Fruit fly (Drosophila melanogaster) whole organism, embryonic: ENCODE results near the gene Cdk1.

Experiments used
- Atf3 ChIP-seq: fragments of 200-800 bp; sonication (Bioruptor generic); optimal IDR thresholded peaks from 3 replicates; lab custom pipeline; 2016; ENCODE audit warnings: missing biosample characterization, missing genetic modification characterization
- Blimp-1 ChIP-seq: fragments of 200-800 bp; sonication (Bioruptor generic); optimal IDR thresholded peaks from 3 replicates; lab custom pipeline; 2018; ENCODE audit warnings: missing biosample characterization, missing genetic modification characterization, mild to moderate bottlenecking, moderate library complexity, missing genetic modification reagents
- CG10979 ChIP-seq: fragments of 200-800 bp; sonication (Bioruptor generic); optimal IDR thresholded peaks from 2 replicates; lab custom pipeline; 2018; ENCODE audit warnings: missing biosample characterization, mild to moderate bottlenecking, missing genetic modification characterization, moderate library complexity
- CG12391 ChIP-seq: fragments of 200-800 bp; sonication (Bioruptor generic); optimal IDR thresholded peaks from 3 replicates; lab custom pipeline; 2018; ENCODE audit warnings: missing biosample characterization, mild to moderate bottlenecking, missing genetic modification characterization, moderate library complexity
- CG12769 ChIP-seq: fragments of 200-800 bp; sonication (Bioruptor generic); optimal IDR thresholded peaks from 2 replicates; lab custom pipeline; 2019; ENCODE audit warnings: missing biosample characterization, mild to moderate bottlenecking, missing genetic modification characterization, moderate library complexity
- CG13894 ChIP-seq: fragments of 200-800 bp; sonication (Bioruptor generic); optimal IDR thresholded peaks from 3 replicates; lab custom pipeline; 2018; ENCODE audit warnings: missing biosample characterization, mild to moderate bottlenecking, missing genetic modification characterization, moderate library complexity
- CG14014 ChIP-seq: fragments of 200-800 bp; sonication (Bioruptor generic); IDR thresholded peaks from 2 replicates; pipeline ENCODE4 v1.3.6; 2022; ENCODE audit warnings: missing biosample characterization, missing genetic modification characterization
- CG14710 ChIP-seq: fragments of 200-800 bp; sonication (Bioruptor generic); optimal IDR thresholded peaks from 3 replicates; lab custom pipeline; 2019; ENCODE audit warnings: missing biosample characterization, mild to moderate bottlenecking, missing genetic modification characterization, moderate library complexity
- CG14860 ChIP-seq: fragments of 200-800 bp; sonication (Bioruptor generic); IDR thresholded peaks from 3 replicates; pipeline ENCODE4 v1.3.6; 2022; ENCODE audit warnings: missing biosample characterization, missing genetic modification characterization; ENCODE audit not compliant: partially characterized antibody
- CG1603 ChIP-seq: fragments of 200-800 bp; sonication (Bioruptor generic); optimal IDR thresholded peaks from 2 replicates; lab custom pipeline; 2019; ENCODE audit warnings: missing biosample characterization, mild to moderate bottlenecking, missing genetic modification characterization, moderate library complexity
- CG1832 ChIP-seq: fragments of 200-800 bp; sonication (Bioruptor generic); optimal IDR thresholded peaks from 2 replicates; lab custom pipeline; 2017; ENCODE audit warnings: missing biosample characterization, mild to moderate bottlenecking, missing genetic modification characterization, inconsistent platforms
- CG2120 ChIP-seq: fragments of 200-800 bp; sonication (Bioruptor generic); optimal IDR thresholded peaks from 3 replicates; lab custom pipeline; 2016; ENCODE audit warnings: missing biosample characterization, missing genetic modification characterization
- CG2199 ChIP-seq: fragments of 200-800 bp; sonication (Bioruptor generic); IDR thresholded peaks from 3 replicates; pipeline ENCODE4 v1.3.6; 2022; ENCODE audit warnings: missing biosample characterization, missing genetic modification characterization
- CG2712 ChIP-seq: fragments of 200-800 bp; optimal IDR thresholded peaks from 3 replicates; lab custom pipeline; 2019; ENCODE audit warnings: missing biosample characterization, mild to moderate bottlenecking, missing genetic modification characterization, moderate library complexity
- CG31365 ChIP-seq: fragments of 200-800 bp; sonication (Bioruptor generic); optimal IDR thresholded peaks from 2 replicates; lab custom pipeline; 2018; ENCODE audit warnings: missing biosample characterization, mild to moderate bottlenecking, missing genetic modification characterization
- CG4360 ChIP-seq: fragments of 200-800 bp; sonication (Bioruptor generic); IDR thresholded peaks from 2 replicates; pipeline ENCODE4 v1.3.6; 2022; ENCODE audit warnings: missing biosample characterization, missing genetic modification characterization
- CG43689 ChIP-seq: fragments of 200-800 bp; sonication (Bioruptor generic); IDR thresholded peaks from 2 replicates; pipeline ENCODE4 v1.3.6; 2022; ENCODE audit warnings: missing biosample characterization, missing genetic modification characterization
- CG6654 ChIP-seq: fragments of 200-800 bp; sonication (Bioruptor generic); optimal IDR thresholded peaks from 2 replicates; lab custom pipeline; 2017; ENCODE audit warnings: missing biosample characterization, mild to moderate bottlenecking, missing genetic modification characterization
- CG7963 ChIP-seq: fragments of 200-800 bp; sonication (Bioruptor generic); IDR thresholded peaks from 3 replicates; pipeline ENCODE4 v1.3.6; 2022; ENCODE audit warnings: missing biosample characterization, missing genetic modification characterization; ENCODE audit not compliant: partially characterized antibody
- CG8388 ChIP-seq: fragments of 200-800 bp; sonication (Bioruptor generic); optimal IDR thresholded peaks from 2 replicates; lab custom pipeline; 2019; ENCODE audit warnings: missing biosample characterization, mild to moderate bottlenecking, missing genetic modification characterization, moderate library complexity
- CG9727 ChIP-seq: fragments of 200-800 bp; sonication (Bioruptor generic); optimal IDR thresholded peaks from 3 replicates; lab custom pipeline; 2017; ENCODE audit warnings: missing biosample characterization, mild to moderate bottlenecking, missing genetic modification characterization
- CkIIα-i1 ChIP-seq: fragments of 200-800 bp; sonication (Bioruptor generic); IDR thresholded peaks from 2 replicates; pipeline ENCODE4 v1.3.6; 2022; ENCODE audit warnings: missing biosample characterization, missing genetic modification characterization
- Doc3 ChIP-seq: fragments of 200-800 bp; sonication (Bioruptor generic); IDR thresholded peaks from 3 replicates; pipeline ENCODE4 v1.3.6; 2022; ENCODE audit warnings: missing biosample characterization, missing genetic modification characterization; ENCODE audit not compliant: partially characterized antibody
- E2f2 ChIP-seq: fragments of 200-800 bp; sonication (Bioruptor generic); IDR thresholded peaks from 2 replicates; pipeline ENCODE4 v1.3.6; 2022; ENCODE audit warnings: missing biosample characterization, missing genetic modification characterization
- MBD-R2 ChIP-seq: fragments of 200-800 bp; sonication (Bioruptor generic); IDR thresholded peaks from 2 replicates; pipeline ENCODE4 v1.3.6; 2022; ENCODE audit warnings: missing biosample characterization, missing genetic modification characterization
- Nf-YC ChIP-seq: fragments of 200-800 bp; optimal IDR thresholded peaks from 3 replicates; lab custom pipeline; 2019; ENCODE audit warnings: missing biosample characterization, mild to moderate bottlenecking, missing genetic modification characterization, moderate library complexity
- Oaz ChIP-seq: fragments of 200-800 bp; sonication (Bioruptor generic); IDR thresholded peaks from 2 replicates; pipeline ENCODE4 v1.3.6; 2022; ENCODE audit warnings: missing biosample characterization, missing genetic modification characterization
- Opbp ChIP-seq: fragments of 200-800 bp; sonication (Bioruptor generic); IDR thresholded peaks from 3 replicates; pipeline ENCODE4 v1.3.6; 2022; ENCODE audit warnings: missing biosample characterization, missing genetic modification characterization; ENCODE audit not compliant: partially characterized antibody
- Rx ChIP-seq: fragments of 200-800 bp; sonication (Bioruptor generic); IDR thresholded peaks from 2 replicates; pipeline ENCODE4 v1.3.6; 2022; ENCODE audit warnings: missing biosample characterization, missing genetic modification characterization
- ato ChIP-seq: fragments of 200-800 bp; sonication (Bioruptor generic); IDR thresholded peaks from 2 replicates; pipeline ENCODE4 v1.3.6; 2022; ENCODE audit warnings: missing biosample characterization, missing genetic modification characterization; ENCODE audit not compliant: partially characterized antibody
- br ChIP-seq: fragments of >200 bp; optimal IDR thresholded peaks from 2 replicates; lab custom pipeline; 2017
- crp ChIP-seq, 2 experiments: fragments of 200-800 bp; sonication (Bioruptor generic); optimal IDR thresholded peaks; 2 replicates in 1 of 2; 3 replicates in 1 of 2; lab custom pipeline; 2017; ENCODE audit warnings: missing biosample characterization in 2 of 2, missing genetic modification characterization in 2 of 2, mild to moderate bottlenecking in 1 of 2, moderate library complexity in 1 of 2
- cwo ChIP-seq: fragments of 200-800 bp; sonication (Bioruptor generic); optimal IDR thresholded peaks from 3 replicates; lab custom pipeline; 2017; ENCODE audit warnings: missing biosample characterization, missing genetic modification characterization, mild to moderate bottlenecking, moderate library complexity, missing genetic modification reagents
- emc ChIP-seq: fragments of 200-800 bp; sonication (Bioruptor generic); optimal IDR thresholded peaks from 2 replicates; lab custom pipeline; 2016; ENCODE audit warnings: missing biosample characterization, missing genetic modification characterization
- gem ChIP-seq: fragments of 200-800 bp; sonication (Bioruptor generic); optimal IDR thresholded peaks from 2 replicates; lab custom pipeline; 2019; ENCODE audit warnings: missing biosample characterization, mild to moderate bottlenecking, missing genetic modification characterization, moderate library complexity
- grau ChIP-seq: fragments of 200-800 bp; optimal IDR thresholded peaks from 3 replicates; lab custom pipeline; 2019; ENCODE audit warnings: missing biosample characterization, mild to moderate bottlenecking, missing genetic modification characterization, moderate library complexity
- grn ChIP-seq: fragments of 200-800 bp; sonication (Bioruptor generic); optimal IDR thresholded peaks from 3 replicates; lab custom pipeline; 2017; ENCODE audit warnings: missing biosample characterization, missing genetic modification characterization
- ind ChIP-seq: fragments of 200-800 bp; sonication (Bioruptor generic); optimal IDR thresholded peaks from 3 replicates; lab custom pipeline; 2016; ENCODE audit warnings: missing biosample characterization, missing genetic modification characterization
- inv ChIP-seq: fragments of 200-800 bp; sonication (Bioruptor generic); IDR thresholded peaks from 2 replicates; pipeline ENCODE4 v1.3.6; 2022; ENCODE audit warnings: missing biosample characterization, missing genetic modification characterization; ENCODE audit not compliant: partially characterized antibody
- jigr1 ChIP-seq: fragments of 200-800 bp; sonication (Bioruptor generic); IDR thresholded peaks from 3 replicates; pipeline ENCODE4 v1.3.6; 2022; ENCODE audit warnings: missing biosample characterization, missing genetic modification characterization
- kay ChIP-seq: fragments of 200-800 bp; sonication (Bioruptor generic); optimal IDR thresholded peaks from 2 replicates; lab custom pipeline; 2016; ENCODE audit warnings: missing biosample characterization, missing genetic modification characterization
- knrl ChIP-seq: fragments of 200-800 bp; sonication (Bioruptor generic); IDR thresholded peaks from 3 replicates; pipeline ENCODE4 v1.3.6; 2022; ENCODE audit warnings: missing biosample characterization, missing genetic modification characterization; ENCODE audit not compliant: partially characterized antibody
- phol ChIP-seq: fragments of 200-800 bp; sonication (Bioruptor generic); optimal IDR thresholded peaks from 3 replicates; lab custom pipeline; 2018; ENCODE audit warnings: missing biosample characterization, mild to moderate bottlenecking, missing genetic modification characterization, moderate library complexity
- ro ChIP-seq: fragments of 200-800 bp; sonication (Bioruptor generic); IDR thresholded peaks from 2 replicates; pipeline ENCODE4 v1.3.6; 2022; ENCODE audit warnings: missing biosample characterization, missing genetic modification characterization
- row ChIP-seq: fragments of 200-800 bp; sonication (Bioruptor generic); IDR thresholded peaks from 3 replicates; pipeline ENCODE4 v1.3.6; 2022; ENCODE audit warnings: missing biosample characterization, missing genetic modification characterization
- shn ChIP-seq: fragments of 200-800 bp; sonication (Bioruptor generic); optimal IDR thresholded peaks from 3 replicates; lab custom pipeline; 2016; ENCODE audit warnings: missing biosample characterization, missing genetic modification characterization
- tx ChIP-seq: fragments of 200-800 bp; sonication (Bioruptor generic); optimal IDR thresholded peaks from 2 replicates; lab custom pipeline; 2016; ENCODE audit warnings: missing biosample characterization, missing genetic modification characterization
- vvl ChIP-seq: fragments of 200-800 bp; sonication (Bioruptor generic); IDR thresholded peaks from 2 replicates; pipeline ENCODE4 v1.3.6; 2022; ENCODE audit warnings: missing biosample characterization, missing genetic modification characterization
- wor ChIP-seq: fragments of 200-800 bp; sonication (Bioruptor generic); IDR thresholded peaks from 2 replicates; pipeline ENCODE4 v1.3.6; 2022; ENCODE audit warnings: missing biosample characterization, missing genetic modification characterization
- zf30C ChIP-seq: fragments of 200-800 bp; sonication (Bioruptor generic); optimal IDR thresholded peaks from 3 replicates; lab custom pipeline; 2018; ENCODE audit warnings: missing biosample characterization, mild to moderate bottlenecking, missing genetic modification characterization

The Cdk1 gene

DNA sequence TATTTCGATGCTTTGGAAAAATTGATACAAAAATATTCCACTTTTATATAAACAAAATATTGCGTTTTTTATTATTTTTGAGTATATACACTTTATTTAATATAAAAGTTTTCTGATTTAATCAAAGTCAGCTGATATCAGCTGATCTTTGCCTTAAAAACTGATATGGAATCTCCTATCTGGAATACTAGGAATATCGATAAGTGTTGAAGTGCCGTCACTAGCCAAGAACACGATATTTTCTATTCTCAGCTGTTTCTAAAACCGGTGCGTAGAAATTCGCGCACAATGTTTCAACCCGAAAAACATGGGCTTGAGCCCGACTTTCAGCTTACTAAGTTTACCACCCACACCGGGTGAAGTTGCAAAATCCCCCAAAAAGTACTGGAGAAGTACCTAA, 43.6 kb downstream of the Cdk1 start, which contains the start of gene Sps2 (continued):
- TF ChIP-seq kay (GFP tag; lab: Kevin White, UChicago), result no peak
- no peak for TF ChIP-seq tx
- peak; percentile 24 for TF ChIP-seq CG10979
- no peak for TF ChIP-seq CG43689 (GFP tag; lab: Robert Waterston, UW)
- TF ChIP-seq CG7963, result peak; percentile 52; the same call in 1 of the 3 replicates
- TF ChIP-seq CG1603 (tag; lab: Kevin White, UChicago), result peak; percentile 35
- TF ChIP-seq CG12391, result peak; percentile 37
- peak; percentile 75; the same call in 2 of the 3 replicates for TF ChIP-seq knrl
- no peak for TF ChIP-seq emc (GFP tag; lab: Kevin White, UChicago)
- TF ChIP-seq ro (GFP tag; lab: Robert Waterston, UW), result no peak
- no peak for TF ChIP-seq CG14014 (GFP tag; lab: Robert Waterston, UW)
- peak; percentile 78 for TF ChIP-seq Doc3 (GFP tag; lab: Robert Waterston, UW)
- TF ChIP-seq Rx, result no peak
- peak; percentile 33 for TF ChIP-seq gem (tag; lab: Kevin White, UChicago)
- peak; percentile 77 for TF ChIP-seq row (GFP tag; lab: Robert Waterston, UW)
- TF ChIP-seq jigr1 (GFP tag; lab: Robert Waterston, UW), result no peak
- no peak for TF ChIP-seq cwo (GFP tag; lab: Kevin White, UChicago)
- no peak for TF ChIP-seq CG6654 (GFP tag; lab: Kevin White, UChicago)
- TF ChIP-seq inv (GFP tag; lab: Robert Waterston, UW), result peak; percentile 63
- peak; percentile 25 for TF ChIP-seq Nf-YC
- TF ChIP-seq MBD-R2 (GFP tag; lab: Robert Waterston, UW), result peak; percentile 89
- TF ChIP-seq Opbp, result peak; percentile 83
- TF ChIP-seq phol (tag; lab: Kevin White, UChicago), result peak; percentile 42
- no peak for TF ChIP-seq CG12769 (tag; lab: Kevin White, UChicago)
- TF ChIP-seq CG9727 (GFP tag; lab: Kevin White, UChicago), result peak; percentile 33
- TF ChIP-seq Atf3, result no peak
- no peak for TF ChIP-seq CG31365 (tag; lab: Kevin White, UChicago)
- TF ChIP-seq CG14860 (GFP tag; lab: Robert Waterston, UW), result peak; percentile 40; the same call in 1 of the 3 replicates
- TF ChIP-seq vvl (GFP tag; lab: Robert Waterston, UW), result peak; percentile 35
- TF ChIP-seq CkIIα-i1 (GFP tag; lab: Robert Waterston, UW), result no peak
- no peak for TF ChIP-seq CG13894 (tag; lab: Kevin White, UChicago)
- TF ChIP-seq CG14710 (tag; lab: Kevin White, UChicago), result peak; percentile 45
- peak; percentile 51 for TF ChIP-seq CG8388 (GFP tag; lab: Kevin White, UChicago)
- no peak for TF ChIP-seq Blimp-1 (GFP tag; lab: Kevin White, UChicago)
- TF ChIP-seq ato, result peak; percentile 51; the same call in 1 of the 2 replicates
- TF ChIP-seq ind, result no peak
- peak; percentile 18 for TF ChIP-seq CG2120 (GFP tag; lab: Kevin White, UChicago)
- TF ChIP-seq wor, result no peak
- no peak for TF ChIP-seq Oaz (GFP tag; lab: Robert Waterston, UW)
- no peak for TF ChIP-seq shn (GFP tag; lab: Kevin White, UChicago)
- 0 out of 3 replicates have a peak, but pooled peaks have one; percentile 27 for TF ChIP-seq CG2199 (GFP tag; lab: Robert Waterston, UW)
- TF ChIP-seq CG2712 (tag; lab: Kevin White, UChicago), result peak; percentile 45
- TF ChIP-seq E2f2 (GFP tag; lab: Robert Waterston, UW), result peak; percentile 46; the same call in 1 of the 2 replicates
- TF ChIP-seq grau (tag; lab: Kevin White, UChicago), result peak; percentile 26
- no peak for TF ChIP-seq CG1832 (GFP tag; lab: Kevin White, UChicago)
- peak; percentile 82 to 96 for TF ChIP-seq crp (GFP tag; optimal IDR thresholded peaks at IDR 0.05; lab: Kevin White, UChicago)
- TF ChIP-seq zf30C (GFP tag; lab: Kevin White, UChicago), result no peak
- TF ChIP-seq CG4360 (GFP tag; lab: Robert Waterston, UW), result no peak
- no peak for TF ChIP-seq br (lab: Kevin White, UChicago)
- peak; percentile 94 for TF ChIP-seq grn (GFP tag; lab: Kevin White, UChicago)
